Worm (Caenorhabditis elegans) whole organism, L1 larva: ENCODE measurements around the gene srt-7.
A peak's percentile ranks its signal among the peaks of the same experiment; 100 is the strongest.

Source experiments
- ceh-8 ChIP-seq: fragments of 200-800 bp; sonication (Bioruptor generic); optimal IDR thresholded peaks from 2 replicates; lab custom pipeline; 2018; ENCODE audit warnings: mild to moderate bottlenecking, missing genetic modification characterization, moderate library complexity, missing compliant biosample characterization
- nhr-76 ChIP-seq: sonication (generic microtip); optimal IDR thresholded peaks from 2 replicates; lab custom pipeline; 2017; ENCODE audit warnings: missing biosample characterization, missing genetic modification characterization

The srt-7 gene

DNA sequence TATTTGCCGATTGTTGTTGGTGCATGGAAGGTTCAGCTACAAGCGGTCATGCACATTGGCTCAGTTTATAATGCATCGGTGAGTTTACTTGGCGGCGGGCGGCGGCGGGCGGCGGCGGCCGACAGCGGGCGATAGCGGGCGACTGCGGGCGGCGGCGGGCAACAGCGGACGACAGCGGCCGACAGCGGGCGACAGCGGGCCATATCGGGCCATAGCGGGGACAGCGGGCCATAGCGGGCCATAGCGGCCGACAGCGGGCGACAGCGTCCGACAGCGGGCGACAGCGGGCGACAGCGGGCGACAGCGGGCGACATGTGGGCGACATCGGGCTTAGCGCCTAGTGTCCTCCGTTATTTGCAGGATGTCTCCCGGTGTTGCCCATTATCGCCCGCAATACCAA is 50.5 kb downstream of the srt-7 start:
- TF ChIP-seq ceh-8 (GFP tag; lab: Kevin White, UChicago) (peak; percentile 45), nhr-76 (tag; lab: Kevin White, UChicago) (no peak)
